Fruit fly (Drosophila melanogaster): ENCODE results near the gene Ttc1.

The Ttc1 gene

dm6 chr3R:16448378-16449134, 5.7 kb upstream of the Ttc1 start (continued):
- peak; percentile 55; the same call in 2 of the 3 replicates for TF ChIP-seq CG7357 (GFP tag; IDR thresholded peaks at IDR 0.05)
- TF ChIP-seq Atf3 (GFP tag; optimal IDR thresholded peaks at IDR 0.05), result peak; percentile 19
- peak in 1 of 2 experiments; percentile 71 for TF ChIP-seq dpn (GFP tag; optimal IDR thresholded peaks at IDR 0.05)
- TF ChIP-seq Sin3A (optimal IDR thresholded peaks at IDR 0.05), result no peak
- TF ChIP-seq Sox100B (GFP tag; optimal IDR thresholded peaks at IDR 0.05), result no peak
- TF ChIP-seq sd (tag; optimal IDR thresholded peaks at IDR 0.05), result peak; percentile 59
- TF ChIP-seq cg (GFP tag; optimal IDR thresholded peaks at IDR 0.05), result peak; percentile 39
- TF ChIP-seq otp (GFP tag; IDR thresholded peaks at IDR 0.05), result peak; percentile 93
- TF ChIP-seq mirr (GFP tag; optimal IDR thresholded peaks at IDR 0.05), result peak; percentile 20
- TF ChIP-seq Side (GFP tag; optimal IDR thresholded peaks at IDR 0.05), result peak; percentile 42
- peak; percentile 50 for TF ChIP-seq row (GFP tag; IDR thresholded peaks at IDR 0.05)
- TF ChIP-seq ham (GFP tag; IDR thresholded peaks at IDR 0.05), result peak; percentile 65
- TF ChIP-seq sc (optimal IDR thresholded peaks at IDR 0.05), result no peak
- no peak for TF ChIP-seq sc (GFP tag; optimal IDR thresholded peaks at IDR 0.05)
- TF ChIP-seq Doc2 (GFP tag; IDR thresholded peaks at IDR 0.05), result no peak
- peak; percentile 82 for TF ChIP-seq CG18262 (tag; optimal IDR thresholded peaks at IDR 0.05)
- TF ChIP-seq HHEX (GFP tag; optimal IDR thresholded peaks at IDR 0.05), result peak; percentile 10
- no peak for TF ChIP-seq Dref (GFP tag; IDR thresholded peaks at IDR 0.05)
- peak; percentile 79 for TF ChIP-seq ATbp (GFP tag; optimal IDR thresholded peaks at IDR 0.05)
- TF ChIP-seq CG11456 (GFP tag; IDR thresholded peaks at IDR 0.05), result peak; percentile 83; the same call in 2 of the 3 replicates
- TF ChIP-seq CG8281 (tag; optimal IDR thresholded peaks at IDR 0.05), result no peak
- TF ChIP-seq cad (GFP tag; optimal IDR thresholded peaks at IDR 0.05), result no peak
- TF ChIP-seq Asciz (GFP tag; optimal IDR thresholded peaks at IDR 0.05), result no peak
- TF ChIP-seq abd-A (tag; optimal IDR thresholded peaks at IDR 0.05), result no peak
- TF ChIP-seq Hsf (GFP tag; optimal IDR thresholded peaks at IDR 0.05), result peak; percentile 49
- TF ChIP-seq Hmr (GFP tag; optimal IDR thresholded peaks at IDR 0.05), result peak; percentile 56
- peak; percentile 66 for TF ChIP-seq CG43689 (GFP tag; IDR thresholded peaks at IDR 0.05)
- TF ChIP-seq E2f1 (GFP tag; IDR thresholded peaks at IDR 0.05), result peak; percentile 81
- peak; percentile 76; the same call in 1 of the 2 replicates for TF ChIP-seq Nf-YA (GFP tag; IDR thresholded peaks at IDR 0.05)
- TF ChIP-seq Aef1 (GFP tag; IDR thresholded peaks at IDR 0.05), result peak; percentile 72
- peak in 1 of 2 experiments; percentile 60 for TF ChIP-seq Hr78 (GFP tag; optimal IDR thresholded peaks at IDR 0.05)
- TF ChIP-seq CG6272 (GFP tag; IDR thresholded peaks at IDR 0.05), result peak; percentile 74
- TF ChIP-seq Fer2 (tag; optimal IDR thresholded peaks at IDR 0.05), result peak; percentile 7
- TF ChIP-seq pita (GFP tag; optimal IDR thresholded peaks at IDR 0.05), result no peak
- no peak for TF ChIP-seq lbe (GFP tag; optimal IDR thresholded peaks at IDR 0.05)
- TF ChIP-seq CG2712 (tag; optimal IDR thresholded peaks at IDR 0.05), result peak; percentile 75
- no peak for TF ChIP-seq luna (GFP tag; optimal IDR thresholded peaks at IDR 0.05)
- TF ChIP-seq repo (GFP tag; optimal IDR thresholded peaks at IDR 0.05), result no peak
- TF ChIP-seq MESR4 (GFP tag; optimal IDR thresholded peaks at IDR 0.05), result no peak
- TF ChIP-seq CG1529 (GFP tag; optimal IDR thresholded peaks at IDR 0.05), result peak; percentile 23
- TF ChIP-seq p53 (GFP tag; optimal IDR thresholded peaks at IDR 0.05), result no peak
- peak; percentile 36 for TF ChIP-seq jumu (GFP tag; optimal IDR thresholded peaks at IDR 0.05)
- peak; percentile 28 for TF ChIP-seq Six4 (GFP tag; optimal IDR thresholded peaks at IDR 0.05)
- peak; percentile 76 for TF ChIP-seq peb (GFP tag; IDR thresholded peaks at IDR 0.05)
- no peak for TF ChIP-seq hbn (GFP tag; IDR thresholded peaks at IDR 0.05; ENCODE audit: partially characterized antibody)
- peak; percentile 38 for TF ChIP-seq CG4404 (GFP tag; IDR thresholded peaks at IDR 0.05)
- no peak for TF ChIP-seq CkIIα-i1 (GFP tag; IDR thresholded peaks at IDR 0.05)
- no peak for TF ChIP-seq pan (optimal IDR thresholded peaks at IDR 0.05)
- TF ChIP-seq pan (GFP tag; optimal IDR thresholded peaks at IDR 0.05 in 1 of 2, IDR thresholded peaks at IDR 0.05 in 1 of 2), result peak in 1 of 2 experiments; percentile 79
- peak; percentile 36; the same call in 1 of the 2 replicates for TF ChIP-seq Taf1 (GFP tag; IDR thresholded peaks at IDR 0.05)
- TF ChIP-seq aop (GFP tag; IDR thresholded peaks at IDR 0.05), result 0 out of 2 replicates have a peak, but pooled peaks have one; percentile 5

Data from whole organism, embryonic.